Worm (Caenorhabditis elegans) whole organism, L1 larva: Measurements from ENCODE around the gene abts-2.

Experiments used
- C04F5.9 ChIP-seq: sonication (generic microtip); optimal IDR thresholded peaks from 2 replicates; lab custom pipeline; 2016; ENCODE audit warnings: missing genetic modification characterization, missing compliant biosample characterization
- C34B4.2 ChIP-seq: sonication (generic microtip); optimal IDR thresholded peaks from 2 replicates; lab custom pipeline; 2017; ENCODE audit warnings: mild to moderate bottlenecking, missing genetic modification characterization, missing compliant biosample characterization
- alr-1 ChIP-seq: fragments of 200-800 bp; sonication (Bioruptor generic); optimal IDR thresholded peaks from 2 replicates; lab custom pipeline; 2018; ENCODE audit warnings: borderline replicate concordance, mild to moderate bottlenecking, missing genetic modification characterization, missing compliant biosample characterization
- blmp-1 ChIP-seq: fragments of 150-350 bp; optimal IDR thresholded peaks from 2 replicates; lab custom pipeline; 2014; ENCODE audit warnings: missing biosample characterization, missing genetic modification characterization
- ceh-82 ChIP-seq, 3 experiments: fragments of 150-350 bp in 1 of 3; sonication (generic microtip) in 2 of 3; optimal IDR thresholded peaks; 2 replicates each; lab custom pipeline; 2014 to 2017; ENCODE audit warnings: missing biosample characterization in 3 of 3, missing genetic modification characterization in 3 of 3
- ceh-88 ChIP-seq: fragments of 200-800 bp; sonication (Bioruptor generic); IDR thresholded peaks from 2 replicates; pipeline ENCODE4 v1.3.6; 2022; ENCODE audit warnings: missing genetic modification characterization, missing compliant biosample characterization
- ces-1 ChIP-seq: fragments of 150-350 bp; optimal IDR thresholded peaks from 2 replicates; lab custom pipeline; 2014; ENCODE audit warnings: missing biosample characterization, missing genetic modification reagents, missing genetic modification characterization
- dsc-1 ChIP-seq: sonication (generic microtip); optimal IDR thresholded peaks from 2 replicates; lab custom pipeline; 2016; ENCODE audit warnings: mild to moderate bottlenecking, missing genetic modification characterization, missing compliant biosample characterization
- efl-3 ChIP-seq: fragments of 200-800 bp; sonication (Bioruptor generic); optimal IDR thresholded peaks from 2 replicates; lab custom pipeline; 2018; ENCODE audit warnings: mild to moderate bottlenecking, missing genetic modification characterization, missing compliant biosample characterization
- egl-27 ChIP-seq, 2 experiments: fragments of 150-350 bp in 1 of 2; sonication (generic microtip); optimal IDR thresholded peaks; 3 replicates each; lab custom pipeline; 2017 to 2018; ENCODE audit warnings: missing biosample characterization in 2 of 2, missing genetic modification characterization in 2 of 2, missing genetic modification reagents in 2 of 2
- elt-2 ChIP-seq: sonication (generic microtip); optimal IDR thresholded peaks from 2 replicates; lab custom pipeline; 2016; ENCODE audit warnings: missing genetic modification characterization, mild to moderate bottlenecking, inconsistent platforms, missing compliant biosample characterization, missing genetic modification reagents
- fkh-10 ChIP-seq: sonication (generic microtip); optimal IDR thresholded peaks from 2 replicates; lab custom pipeline; 2017; ENCODE audit warnings: missing biosample characterization, missing genetic modification reagents, missing genetic modification characterization
- fkh-4 ChIP-seq: sonication (generic microtip); optimal IDR thresholded peaks from 2 replicates; lab custom pipeline; 2016; ENCODE audit warnings: missing compliant biosample characterization, missing genetic modification characterization, borderline replicate concordance
- fkh-8 ChIP-seq: sonication (generic microtip); optimal IDR thresholded peaks from 2 replicates; lab custom pipeline; 2016; ENCODE audit warnings: mild to moderate bottlenecking, missing genetic modification characterization, missing compliant biosample characterization
- fos-1 ChIP-seq: fragments of 150-350 bp; optimal IDR thresholded peaks from 2 replicates; lab custom pipeline; 2014; ENCODE audit warnings: missing biosample characterization, missing genetic modification characterization
- grh-1 ChIP-seq: fragments of 200-800 bp; sonication (Bioruptor generic); IDR thresholded peaks from 2 replicates; pipeline ENCODE4 v1.3.6; 2022; ENCODE audit warnings: missing genetic modification reagents, missing genetic modification characterization, missing compliant biosample characterization
- hlh-4 ChIP-seq: sonication (generic microtip); optimal IDR thresholded peaks from 2 replicates; lab custom pipeline; 2016; ENCODE audit warnings: mild to moderate bottlenecking, missing genetic modification characterization, missing compliant biosample characterization
- irx-1 ChIP-seq: sonication (generic microtip); optimal IDR thresholded peaks from 2 replicates; lab custom pipeline; 2016; ENCODE audit warnings: missing genetic modification characterization, missing compliant biosample characterization
- isw-1 ChIP-seq: fragments of 200-800 bp; sonication (Bioruptor generic); IDR thresholded peaks from 2 replicates; pipeline ENCODE4 v1.3.6; 2022; ENCODE audit warnings: missing genetic modification characterization, missing compliant biosample characterization
- lin-13 ChIP-seq: fragments of 150-350 bp; optimal IDR thresholded peaks from 2 replicates; lab custom pipeline; 2014; ENCODE audit warnings: missing biosample characterization, missing genetic modification reagents, missing genetic modification characterization
- lin-15B ChIP-seq: fragments of 150-350 bp; sonication (generic microtip); optimal IDR thresholded peaks from 3 replicates; lab custom pipeline; 2014; ENCODE audit warnings: missing biosample characterization, missing genetic modification characterization
- lir-3 ChIP-seq: sonication (generic microtip); optimal IDR thresholded peaks from 2 replicates; lab custom pipeline; 2016; ENCODE audit warnings: mild to moderate bottlenecking, missing genetic modification characterization, moderate library complexity, missing compliant biosample characterization; ENCODE audit not compliant: poor library complexity
- lsy-2 ChIP-seq, 2 experiments: fragments of 150-350 bp; optimal IDR thresholded peaks; 2 replicates each; lab custom pipeline; 2014; ENCODE audit warnings: missing biosample characterization in 2 of 2, missing genetic modification characterization in 2 of 2
- mef-2 ChIP-seq: fragments of 150-350 bp; optimal IDR thresholded peaks from 2 replicates; lab custom pipeline; 2014; ENCODE audit warnings: missing biosample characterization, missing genetic modification characterization
- nhr-11 ChIP-seq: fragments of 150-350 bp; optimal IDR thresholded peaks from 2 replicates; lab custom pipeline; 2014; ENCODE audit warnings: missing biosample characterization, missing genetic modification characterization
- nhr-12 ChIP-seq: sonication (generic microtip); optimal IDR thresholded peaks from 2 replicates; lab custom pipeline; 2017; ENCODE audit warnings: missing biosample characterization, missing genetic modification characterization
- nhr-237 ChIP-seq: fragments of 150-350 bp; optimal IDR thresholded peaks from 2 replicates; lab custom pipeline; 2014; ENCODE audit warnings: missing biosample characterization, missing genetic modification characterization
- nhr-28 ChIP-seq: fragments of 150-350 bp; optimal IDR thresholded peaks from 2 replicates; lab custom pipeline; 2014; ENCODE audit warnings: missing biosample characterization, missing genetic modification characterization
- nhr-71 ChIP-seq: sonication (generic microtip); optimal IDR thresholded peaks from 2 replicates; lab custom pipeline; 2016; ENCODE audit warnings: mild to moderate bottlenecking, missing genetic modification characterization, moderate library complexity, missing compliant biosample characterization
- nhr-76 ChIP-seq: sonication (generic microtip); optimal IDR thresholded peaks from 2 replicates; lab custom pipeline; 2017; ENCODE audit warnings: missing biosample characterization, missing genetic modification characterization
- pqm-1 ChIP-seq: sonication (generic microtip); optimal IDR thresholded peaks from 3 replicates; lab custom pipeline; 2017; ENCODE audit warnings: missing biosample characterization, missing genetic modification characterization
- snpc-4 ChIP-seq: fragments of 150-350 bp; optimal IDR thresholded peaks from 2 replicates; lab custom pipeline; 2014; ENCODE audit warnings: missing biosample characterization, missing genetic modification characterization
- tlp-1 ChIP-seq: fragments of 150-350 bp; optimal IDR thresholded peaks from 2 replicates; lab custom pipeline; 2014; ENCODE audit warnings: missing biosample characterization, missing genetic modification characterization
- unc-130 ChIP-seq: fragments of 150-350 bp; optimal IDR thresholded peaks from 2 replicates; lab custom pipeline; 2017; ENCODE audit warnings: missing biosample characterization, missing genetic modification characterization, inconsistent platforms
- unc-98 ChIP-seq: fragments of 200-800 bp; sonication (Bioruptor generic); IDR thresholded peaks from 2 replicates; pipeline ENCODE4 v1.3.6; 2022; ENCODE audit warnings: missing genetic modification characterization, missing compliant biosample characterization
- xbp-1 ChIP-seq: sonication (generic microtip); optimal IDR thresholded peaks from 2 replicates; lab custom pipeline; 2016; ENCODE audit warnings: missing genetic modification characterization, missing compliant biosample characterization
- zag-1 ChIP-seq: fragments of 150-350 bp; optimal IDR thresholded peaks from 2 replicates; lab custom pipeline; 2014; ENCODE audit warnings: missing biosample characterization, missing genetic modification characterization
- zip-4 ChIP-seq: fragments of 200-800 bp; sonication (Bioruptor generic); optimal IDR thresholded peaks from 2 replicates; lab custom pipeline; 2018; ENCODE audit warnings: mild to moderate bottlenecking, missing genetic modification characterization, moderate library complexity, missing compliant biosample characterization

The abts-2 gene

DNA sequence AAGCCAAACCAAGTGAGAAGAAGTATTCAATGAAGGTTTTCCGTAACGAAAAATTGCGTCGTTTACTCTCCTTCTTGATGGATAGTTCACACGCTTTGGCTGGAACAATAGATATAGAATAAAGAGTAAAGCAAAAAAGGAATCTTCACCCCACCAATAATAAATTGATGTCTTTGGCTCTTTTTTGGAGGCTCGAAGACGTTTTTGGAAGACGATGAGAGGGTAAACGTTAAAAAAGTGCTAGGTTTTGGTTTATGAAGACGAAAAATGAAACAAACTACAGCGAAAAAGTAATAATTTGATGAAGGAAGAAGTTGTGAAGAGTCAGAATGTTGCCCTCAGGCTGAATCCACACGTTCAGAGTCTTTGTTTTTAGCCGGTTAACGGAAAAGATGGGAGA is 36.5 kb downstream of the abts-2 start, which contains the start of gene sto-3:
Gene sto-3 (minus strand): TSS at position 101 of the 400 bp plus-strand sequence.
- no peak for TF ChIP-seq pqm-1 (tag; lab: Kevin White, UChicago)
- no peak for TF ChIP-seq elt-2
- TF ChIP-seq unc-98 (GFP tag; lab: Robert Waterston, UW), result no peak
- TF ChIP-seq C34B4.2 (tag; lab: Kevin White, UChicago), result no peak
- no peak for TF ChIP-seq hlh-4

DNA sequence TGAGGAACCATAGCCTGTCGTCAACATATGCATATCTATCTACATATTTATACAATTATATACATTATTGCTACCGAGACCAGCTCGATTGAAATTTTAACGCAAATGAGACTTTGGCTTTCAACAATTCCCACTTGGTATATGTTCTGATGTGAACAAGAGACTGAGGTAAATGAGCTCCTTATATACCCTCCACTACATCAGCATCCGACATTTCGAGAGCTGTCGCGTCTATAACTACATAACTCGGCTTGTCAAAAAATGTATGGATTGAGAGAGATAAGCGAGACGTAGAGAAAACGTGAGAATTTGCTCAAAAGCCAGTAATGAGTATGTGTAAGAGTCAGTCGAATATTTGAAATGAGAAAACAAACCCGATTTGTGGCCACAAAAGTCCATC is 38.0 kb downstream of the abts-2 start:
- TF ChIP-seq ces-1 (GFP tag; lab: Kevin White, UChicago) (no peak), snpc-4 (tag; lab: Kevin White, UChicago) (peak; percentile 59)

DNA sequence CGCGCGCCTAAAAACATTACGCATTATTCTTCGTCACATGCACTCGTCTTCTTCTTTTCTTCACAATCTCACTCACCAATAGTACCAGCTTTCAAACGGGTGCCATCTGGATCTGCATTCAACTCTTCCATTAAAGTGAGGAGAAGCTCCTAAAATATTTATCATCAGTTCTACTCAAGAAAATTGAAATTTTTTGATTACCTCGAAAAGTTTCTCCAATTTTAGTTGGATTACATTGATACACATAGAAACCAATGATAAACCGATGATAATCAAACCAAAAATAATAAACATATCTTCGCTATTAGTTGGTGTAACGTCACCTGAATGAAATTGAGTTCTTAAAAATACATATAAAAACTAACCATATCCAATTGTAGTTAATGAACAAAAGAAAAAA is 39.1 kb downstream of the abts-2 start:
- TF ChIP-seq nhr-11 (tag; lab: Kevin White, UChicago) (no peak), egl-27 (tag; optimal IDR thresholded peaks at IDR 0.05; lab: Kevin White, UChicago) (no peak), zag-1 (tag; lab: Kevin White, UChicago) (no peak), unc-98 (GFP tag; lab: Robert Waterston, UW) (no peak), nhr-12 (no peak), tlp-1 (tag; lab: Kevin White, UChicago) (no peak), lsy-2 (tag; optimal IDR thresholded peaks at IDR 0.05; lab: Kevin White, UChicago) (no peak), unc-130 (tag; lab: Kevin White, UChicago) (no peak), nhr-71 (no peak), xbp-1 (no peak), fkh-10 (GFP tag; lab: Kevin White, UChicago) (no peak), ceh-88 (GFP tag; lab: Robert Waterston, UW) (no peak), elt-2 (no peak), fos-1 (tag; lab: Kevin White, UChicago) (no peak), nhr-28 (tag; lab: Kevin White, UChicago) (no peak), lin-13 (GFP tag; lab: Kevin White, UChicago) (no peak), irx-1 (tag; lab: Kevin White, UChicago) (no peak)

DNA sequence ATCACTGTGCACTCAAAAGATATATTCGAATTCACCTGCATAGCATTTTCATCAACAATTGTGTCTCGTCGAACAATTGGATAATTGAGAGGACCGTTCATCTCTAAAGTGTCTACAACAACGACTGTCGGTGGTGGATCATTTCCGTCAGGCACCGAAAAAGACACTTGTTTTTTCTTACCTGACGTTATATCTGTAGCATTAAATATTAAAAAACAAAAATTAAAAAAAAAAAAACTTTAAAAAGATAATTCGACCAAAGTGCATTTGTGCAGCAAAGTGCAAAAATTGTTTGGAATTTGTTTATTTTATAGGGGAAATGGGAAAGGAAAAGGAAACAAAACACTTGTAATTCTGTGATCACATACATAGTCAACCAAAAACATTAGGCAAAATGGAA is 41.5 kb downstream of the abts-2 start, which contains the start of gene twk-44:
Gene twk-44 (minus strand): TSS at position 101 of the 400 bp plus-strand sequence.
- TF ChIP-seq nhr-76 (no peak), egl-27 (tag; optimal IDR thresholded peaks at IDR 0.05; lab: Kevin White, UChicago) (no peak), isw-1 (GFP tag; lab: Robert Waterston, UW) (no peak), zip-4 (GFP tag; lab: Kevin White, UChicago) (no peak), alr-1 (tag; lab: Kevin White, UChicago) (no peak), fkh-4 (tag; lab: Kevin White, UChicago) (no peak), mef-2 (no peak), grh-1 (GFP tag; lab: Robert Waterston, UW) (no peak), nhr-237 (tag; lab: Kevin White, UChicago) (no peak), C04F5.9 (tag; lab: Kevin White, UChicago) (no peak), ceh-82 (tag; optimal IDR thresholded peaks at IDR 0.05; lab: Kevin White, UChicago) (no peak)

DNA sequence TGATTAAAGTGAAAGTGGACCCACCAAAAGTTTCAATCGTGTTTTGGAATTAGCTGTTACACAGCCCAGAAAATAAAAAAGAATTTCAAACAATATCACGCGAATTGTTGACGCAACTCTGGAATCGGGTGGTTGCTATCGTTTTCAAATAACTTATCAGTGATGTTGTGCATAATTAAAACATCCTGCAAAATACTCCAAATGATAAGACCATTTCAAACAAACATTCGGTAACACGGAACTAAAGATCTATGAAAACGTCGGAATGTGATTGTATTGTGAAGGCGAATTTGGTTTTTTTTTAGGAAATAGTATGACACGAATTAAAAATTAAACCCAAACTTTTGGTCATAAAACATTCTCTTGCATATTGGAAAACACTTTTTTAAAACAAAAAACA is 43.1 kb downstream of the abts-2 start, which contains the start of gene spp-30:
Gene spp-30 (minus strand): TSS at position 101 of the 400 bp plus-strand sequence.
- TF ChIP-seq efl-3 (no peak), lin-15B (tag; lab: Kevin White, UChicago) (no peak), fkh-8 (tag; lab: Kevin White, UChicago) (no peak), pqm-1 (tag; lab: Kevin White, UChicago) (no peak), dsc-1 (tag; lab: Kevin White, UChicago) (no peak), lir-3 (no peak), blmp-1 (tag; lab: Kevin White, UChicago) (no peak)
